Worm (Caenorhabditis elegans) whole organism, L2 larva: ENCODE results near the gene Y82E9BR.10.
"Not testable (repeated sequence)": the region's sequence is repeated elsewhere in the genome, so short reads cannot be mapped to it uniquely, and the experiment has no call there.

ENCODE experiments used
- C34F6.9 ChIP-seq: fragments of 150-350 bp; optimal IDR thresholded peaks from 2 replicates; lab custom pipeline; 2014; ENCODE audit warnings: missing biosample characterization, missing genetic modification characterization
- F13H6.1 ChIP-seq: sonication (generic microtip); optimal IDR thresholded peaks from 2 replicates; lab custom pipeline; 2016; ENCODE audit warnings: missing genetic modification characterization, missing compliant biosample characterization
- R02D3.7 ChIP-seq: fragments of 150-350 bp; optimal IDR thresholded peaks from 2 replicates; lab custom pipeline; 2014; ENCODE audit warnings: missing biosample characterization, missing genetic modification characterization
- Y55F3AM.14 ChIP-seq: fragments of 200-800 bp; sonication (Bioruptor generic); optimal IDR thresholded peaks from 2 replicates; lab custom pipeline; 2018; ENCODE audit warnings: mild to moderate bottlenecking, missing genetic modification characterization, missing compliant biosample characterization
- ZK546.5 ChIP-seq: sonication (generic microtip); optimal IDR thresholded peaks from 2 replicates; lab custom pipeline; 2017; ENCODE audit warnings: missing biosample characterization, missing genetic modification characterization
- alr-1 ChIP-seq: fragments of 150-350 bp; optimal IDR thresholded peaks from 2 replicates; lab custom pipeline; 2014; ENCODE audit warnings: missing biosample characterization, missing genetic modification characterization
- blmp-1 ChIP-seq: sonication (generic microtip); optimal IDR thresholded peaks from 2 replicates; lab custom pipeline; 2017; ENCODE audit warnings: missing genetic modification characterization, mild to moderate bottlenecking, missing compliant biosample characterization, antibody characterized with exemption, moderate library complexity; ENCODE audit not compliant: insufficient read depth
- ceh-82 ChIP-seq: fragments of 150-350 bp; optimal IDR thresholded peaks from 2 replicates; lab custom pipeline; 2014; ENCODE audit warnings: missing biosample characterization, missing genetic modification characterization
- crh-2 ChIP-seq: sonication (generic microtip); optimal IDR thresholded peaks from 2 replicates; lab custom pipeline; 2017; ENCODE audit warnings: missing biosample characterization, missing genetic modification characterization
- dmd-4 ChIP-seq: sonication (generic microtip); optimal IDR thresholded peaks from 2 replicates; lab custom pipeline; 2017; ENCODE audit warnings: missing biosample characterization, missing genetic modification characterization
- egl-27 ChIP-seq: sonication (generic microtip); optimal IDR thresholded peaks from 3 replicates; lab custom pipeline; 2017; ENCODE audit warnings: missing biosample characterization, missing genetic modification reagents, missing genetic modification characterization
- elt-3 ChIP-seq: sonication (generic microtip); optimal IDR thresholded peaks from 2 replicates; lab custom pipeline; 2017; ENCODE audit warnings: missing biosample characterization, missing genetic modification characterization
- fos-1 ChIP-seq: fragments of 150-350 bp; optimal IDR thresholded peaks from 2 replicates; lab custom pipeline; 2014; ENCODE audit warnings: missing biosample characterization, missing genetic modification characterization
- gmeb-1 ChIP-seq: fragments of 150-350 bp; optimal IDR thresholded peaks from 2 replicates; lab custom pipeline; 2014; ENCODE audit warnings: missing biosample characterization, missing genetic modification characterization
- lin-11 ChIP-seq: fragments of 150-350 bp; sonication (generic microtip); optimal IDR thresholded peaks from 2 replicates; lab custom pipeline; 2014; ENCODE audit warnings: missing biosample characterization, missing genetic modification characterization, inconsistent platforms, mixed read lengths
- lsy-2 ChIP-seq, 2 experiments: fragments of 150-350 bp in 1 of 2; sonication (generic microtip) in 1 of 2; optimal IDR thresholded peaks; 2 replicates each; lab custom pipeline; 2014 to 2017; ENCODE audit warnings: missing biosample characterization in 2 of 2, missing genetic modification characterization in 2 of 2
- mab-5 ChIP-seq: fragments of 150-350 bp; optimal IDR thresholded peaks from 2 replicates; lab custom pipeline; 2014; ENCODE audit warnings: missing biosample characterization, missing genetic modification characterization
- nhr-11 ChIP-seq: fragments of 150-350 bp; optimal IDR thresholded peaks from 2 replicates; lab custom pipeline; 2014; ENCODE audit warnings: missing biosample characterization, missing genetic modification characterization
- nhr-12 ChIP-seq: fragments of 150-350 bp; optimal IDR thresholded peaks from 2 replicates; lab custom pipeline; 2014; ENCODE audit warnings: missing biosample characterization, missing genetic modification characterization
- nhr-129 ChIP-seq: fragments of 150-350 bp; optimal IDR thresholded peaks from 2 replicates; lab custom pipeline; 2014; ENCODE audit warnings: missing biosample characterization, missing genetic modification characterization
- nhr-237 ChIP-seq: fragments of 150-350 bp; optimal IDR thresholded peaks from 2 replicates; lab custom pipeline; 2014; ENCODE audit warnings: missing biosample characterization, missing genetic modification characterization
- nhr-25 ChIP-seq: fragments of 150-350 bp; sonication (generic microtip); optimal IDR thresholded peaks from 3 replicates; lab custom pipeline; 2014; ENCODE audit warnings: missing biosample characterization, missing genetic modification characterization
- peb-1 ChIP-seq: fragments of 150-350 bp; optimal IDR thresholded peaks from 2 replicates; lab custom pipeline; 2014; ENCODE audit warnings: missing biosample characterization, missing genetic modification characterization
- sem-4 ChIP-seq: fragments of 150-350 bp; optimal IDR thresholded peaks from 2 replicates; lab custom pipeline; 2014; ENCODE audit warnings: missing biosample characterization, missing genetic modification reagents, missing genetic modification characterization
- sma-3 ChIP-seq: sonication (generic microtip); optimal IDR thresholded peaks from 2 replicates; lab custom pipeline; 2016; ENCODE audit warnings: missing genetic modification reagents, missing genetic modification characterization, missing compliant biosample characterization
- sma-9 ChIP-seq, 2 experiments: fragments of 150-350 bp in 1 of 2; sonication (generic microtip) in 1 of 2; optimal IDR thresholded peaks; 2 replicates each; lab custom pipeline; 2014 to 2016; ENCODE audit warnings: missing genetic modification characterization in 2 of 2, mild to moderate bottlenecking in 1 of 2, missing biosample characterization in 1 of 2, missing compliant biosample characterization in 1 of 2, missing genetic modification reagents in 1 of 2, moderate library complexity in 1 of 2
- unc-39 ChIP-seq: fragments of 150-350 bp; optimal IDR thresholded peaks from 2 replicates; lab custom pipeline; 2014; ENCODE audit warnings: missing biosample characterization, missing genetic modification characterization
- unc-55 ChIP-seq: fragments of 150-350 bp; sonication (generic microtip); optimal IDR thresholded peaks from 3 replicates; lab custom pipeline; 2014; ENCODE audit warnings: missing biosample characterization, missing genetic modification reagents, missing genetic modification characterization
- unc-62 ChIP-seq: fragments of 150-350 bp; optimal IDR thresholded peaks from 2 replicates; lab custom pipeline; 2014; ENCODE audit warnings: missing biosample characterization, missing genetic modification reagents, missing genetic modification characterization
- zag-1 ChIP-seq: fragments of 150-350 bp; optimal IDR thresholded peaks from 2 replicates; lab custom pipeline; 2014; ENCODE audit warnings: missing biosample characterization, missing genetic modification characterization
- ztf-1 ChIP-seq: fragments of 200-800 bp; sonication (Bioruptor generic); conservative IDR thresholded peaks from 2 replicates; pipeline ENCODE4 v1.3.6; 2022; ENCODE audit warnings: missing genetic modification characterization, missing compliant biosample characterization
- ztf-4 ChIP-seq: fragments of 150-350 bp; optimal IDR thresholded peaks from 2 replicates; lab custom pipeline; 2014; ENCODE audit warnings: missing biosample characterization, missing genetic modification characterization

Y82E9BR.10 gene

ce11 chrIII:1357973-1358372 is 17.4 kb downstream of the Y82E9BR.10 start, which contains the start of gene Y82E9BR.8:
Gene Y82E9BR.8 (minus strand): TSS chrIII:1358073.
- not testable (repeated sequence) for TF ChIP-seq egl-27, ZK546.5, gmeb-1 (tag; lab: Kevin White, UChicago)

ce11 chrIII:1355320-1355719 is 20.1 kb downstream of the Y82E9BR.10 start, which contains the start of gene Y82E9BL.1:
Gene Y82E9BL.1 (minus strand): TSS chrIII:1355420.
- TF ChIP-seq sma-3 (GFP tag; lab: Kevin White, UChicago): no peak
- no peak for TF ChIP-seq peb-1 (tag; lab: Kevin White, UChicago)
- no peak for TF ChIP-seq sma-9 (GFP tag; optimal IDR thresholded peaks at IDR 0.05; lab: Kevin White, UChicago)
- TF ChIP-seq sma-9 (tag; optimal IDR thresholded peaks at IDR 0.05; lab: Kevin White, UChicago): no peak
- no peak for TF ChIP-seq blmp-1 (tag; lab: Kevin White, UChicago)
- no peak for TF ChIP-seq zag-1 (tag; lab: Kevin White, UChicago)
- TF ChIP-seq C34F6.9 (tag; lab: Kevin White, UChicago): no peak
- no peak for TF ChIP-seq unc-55 (GFP tag; lab: Kevin White, UChicago)
- TF ChIP-seq lin-11 (tag; lab: Kevin White, UChicago): no peak
- TF ChIP-seq nhr-25: no peak
- no peak for TF ChIP-seq nhr-129
- no peak for TF ChIP-seq nhr-237 (tag; lab: Kevin White, UChicago)
- no peak for TF ChIP-seq sem-4 (tag; lab: Kevin White, UChicago)
- no peak for TF ChIP-seq F13H6.1
- no peak for TF ChIP-seq nhr-12 (tag; lab: Kevin White, UChicago)
- TF ChIP-seq fos-1: no peak
- TF ChIP-seq ceh-82 (tag; lab: Kevin White, UChicago): no peak
- TF ChIP-seq crh-2: no peak
- TF ChIP-seq egl-27 (tag; lab: Kevin White, UChicago): no peak
- TF ChIP-seq mab-5 (tag; lab: Kevin White, UChicago): no peak
- no peak for TF ChIP-seq unc-39 (tag; lab: Kevin White, UChicago)
- TF ChIP-seq, all 48 proteins: peak for 0

ce11 chrIII:1354523-1354922 is 20.9 kb downstream of the Y82E9BR.10 start:
- TF ChIP-seq unc-62 (GFP tag; lab: Kevin White, UChicago) (no peak), crh-2 (no peak), ztf-4 (tag; lab: Kevin White, UChicago) (no peak), ceh-82 (tag; lab: Kevin White, UChicago) (no peak), R02D3.7 (no peak), sma-9 (GFP tag; optimal IDR thresholded peaks at IDR 0.05; lab: Kevin White, UChicago) (no peak), sma-9 (tag; optimal IDR thresholded peaks at IDR 0.05; lab: Kevin White, UChicago) (no peak), zag-1 (tag; lab: Kevin White, UChicago) (no peak), fos-1 (no peak), Y55F3AM.14 (no peak), elt-3 (tag; lab: Kevin White, UChicago) (no peak), ztf-1 (GFP tag; lab: Robert Waterston, UW) (no peak), gmeb-1 (tag; lab: Kevin White, UChicago) (no peak), dmd-4 (no peak), unc-39 (tag; lab: Kevin White, UChicago) (no peak), lsy-2 (tag; optimal IDR thresholded peaks at IDR 0.05; lab: Kevin White, UChicago) (no peak), egl-27 (tag; lab: Kevin White, UChicago) (no peak), alr-1 (no peak), mab-5 (tag; lab: Kevin White, UChicago) (no peak), nhr-237 (tag; lab: Kevin White, UChicago) (no peak), C34F6.9 (tag; lab: Kevin White, UChicago) (no peak)

ce11 chrIII:1350745-1351144 is 24.6 kb downstream of the Y82E9BR.10 start, which contains the start of gene Y82E9BL.3:
Gene Y82E9BL.3 (minus strand): TSS chrIII:1350845.
- TF ChIP-seq nhr-11 (tag; lab: Kevin White, UChicago): no peak
- TF ChIP-seq, all 48 proteins: peak for 0

- no peak for TF ChIP-seq gmeb-1 (tag; lab: Kevin White, UChicago)
- peak; percentile 52 for TF ChIP-seq fos-1
Observed at ce11 chrIII:1349313-1349712, 26.1 kb downstream of the Y82E9BR.10 start, which contains the start of gene fbxa-25. Gene fbxa-25 (minus strand): TSS chrIII:1349450.
